Fruit fly (Drosophila melanogaster) whole organism, embryonic: ENCODE results near the gene NimC3.

ENCODE experiments used
- Blimp-1 ChIP-seq: fragments of 200-800 bp; sonication (Bioruptor generic); optimal IDR thresholded peaks from 3 replicates; lab custom pipeline; 2018; ENCODE audit warnings: missing biosample characterization, missing genetic modification characterization, mild to moderate bottlenecking, moderate library complexity, missing genetic modification reagents
- CG10654 ChIP-seq: fragments of 200-800 bp; sonication (Bioruptor generic); optimal IDR thresholded peaks from 2 replicates; lab custom pipeline; 2016; ENCODE audit warnings: missing biosample characterization, missing genetic modification characterization
- CG11456 ChIP-seq: fragments of 200-800 bp; sonication (Bioruptor generic); IDR thresholded peaks from 3 replicates; pipeline ENCODE4 v1.3.6; 2022; ENCODE audit warnings: missing biosample characterization, missing genetic modification characterization
- CG12104 ChIP-seq: fragments of 200-800 bp; sonication (Bioruptor generic); optimal IDR thresholded peaks from 3 replicates; lab custom pipeline; 2016; ENCODE audit warnings: missing biosample characterization, missing genetic modification characterization
- CG13624 ChIP-seq: fragments of 200-800 bp; sonication (Bioruptor generic); optimal IDR thresholded peaks from 2 replicates; lab custom pipeline; 2016; ENCODE audit warnings: missing biosample characterization, missing genetic modification characterization
- CG16779 ChIP-seq: fragments of 200-800 bp; sonication (Bioruptor generic); IDR thresholded peaks from 2 replicates; pipeline ENCODE4 v1.3.6; 2022; ENCODE audit warnings: missing biosample characterization, missing genetic modification characterization
- CG18619 ChIP-seq: fragments of 200-800 bp; sonication (Bioruptor generic); optimal IDR thresholded peaks from 3 replicates; lab custom pipeline; 2017; ENCODE audit warnings: missing biosample characterization, mild to moderate bottlenecking, missing genetic modification characterization
- CG2889 ChIP-seq: fragments of 200-800 bp; sonication (Bioruptor generic); IDR thresholded peaks from 3 replicates; pipeline ENCODE4 v1.3.6; 2022; ENCODE audit warnings: missing biosample characterization, missing genetic modification characterization
- CG30020 ChIP-seq: fragments of 200-800 bp; optimal IDR thresholded peaks from 2 replicates; lab custom pipeline; 2019; ENCODE audit warnings: missing biosample characterization, mild to moderate bottlenecking, missing genetic modification characterization, moderate library complexity
- CG3065 ChIP-seq: fragments of 200-800 bp; sonication (Bioruptor generic); optimal IDR thresholded peaks from 2 replicates; lab custom pipeline; 2016; ENCODE audit warnings: missing biosample characterization, missing genetic modification characterization
- CG3407 ChIP-seq: fragments of 200-800 bp; sonication (Bioruptor generic); optimal IDR thresholded peaks from 2 replicates; lab custom pipeline; 2018; ENCODE audit warnings: missing biosample characterization, mild to moderate bottlenecking, missing genetic modification characterization
- CG4404 ChIP-seq: fragments of 200-800 bp; sonication (Bioruptor generic); IDR thresholded peaks from 2 replicates; pipeline ENCODE4 v1.3.6; 2022; ENCODE audit warnings: missing biosample characterization, missing genetic modification characterization
- CG4424 ChIP-seq: fragments of 200-800 bp; sonication (Bioruptor generic); optimal IDR thresholded peaks from 3 replicates; lab custom pipeline; 2016; ENCODE audit warnings: missing biosample characterization, missing genetic modification characterization
- CG5180 ChIP-seq: fragments of 200-800 bp; sonication (Bioruptor generic); optimal IDR thresholded peaks from 3 replicates; lab custom pipeline; 2017; ENCODE audit warnings: missing biosample characterization, missing genetic modification characterization, mild to moderate bottlenecking, moderate library complexity, missing genetic modification reagents
- CG7357 ChIP-seq: fragments of 200-800 bp; sonication (Bioruptor generic); IDR thresholded peaks from 3 replicates; pipeline ENCODE4 v1.3.6; 2022; ENCODE audit warnings: missing biosample characterization, missing genetic modification characterization
- CG7786 ChIP-seq: fragments of 200-800 bp; sonication (Bioruptor generic); optimal IDR thresholded peaks from 2 replicates; lab custom pipeline; 2016; ENCODE audit warnings: missing biosample characterization, missing genetic modification characterization
- CG7928 ChIP-seq: fragments of 200-800 bp; sonication (Bioruptor generic); optimal IDR thresholded peaks from 2 replicates; lab custom pipeline; 2017; ENCODE audit warnings: missing biosample characterization, mild to moderate bottlenecking, missing genetic modification characterization
- Dp ChIP-seq: fragments of 200-800 bp; sonication (Bioruptor generic); optimal IDR thresholded peaks from 2 replicates; lab custom pipeline; 2018; ENCODE audit warnings: missing biosample characterization, mild to moderate bottlenecking, missing genetic modification characterization, moderate library complexity
- Eip74EF ChIP-seq, 2 experiments: fragments of 200-800 bp in 1 of 2; fragments of >200 bp in 1 of 2; sonication (Bioruptor generic) in 1 of 2; optimal IDR thresholded peaks; 2 replicates each; lab custom pipeline; 2017 to 2019; ENCODE audit warnings: missing biosample characterization in 2 of 2, missing genetic modification characterization in 2 of 2, mild to moderate bottlenecking in 1 of 2, moderate library complexity in 1 of 2
- Ets65A ChIP-seq: fragments of 200-800 bp; sonication (Bioruptor generic); peaks from one replicate; lab custom pipeline; 2016; ENCODE audit warnings: missing biosample characterization, missing genetic modification characterization
- H15 ChIP-seq: fragments of 200-800 bp; sonication (Bioruptor generic); IDR thresholded peaks from 3 replicates; pipeline ENCODE4 v1.3.6; 2022; ENCODE audit warnings: missing biosample characterization, missing genetic modification characterization
- HLH4C ChIP-seq: fragments of 200-800 bp; sonication (Bioruptor generic); IDR thresholded peaks from 3 replicates; pipeline ENCODE4 v1.3.6; 2022; ENCODE audit warnings: missing biosample characterization, missing genetic modification characterization; ENCODE audit not compliant: partially characterized antibody
- Hey ChIP-seq: fragments of 200-800 bp; sonication (Bioruptor generic); optimal IDR thresholded peaks from 3 replicates; lab custom pipeline; 2018; ENCODE audit warnings: missing biosample characterization, mild to moderate bottlenecking, missing genetic modification characterization
- Hmr ChIP-seq: fragments of 200-800 bp; sonication (Bioruptor generic); optimal IDR thresholded peaks from 3 replicates; lab custom pipeline; 2017; ENCODE audit warnings: mild to moderate bottlenecking, missing biosample characterization, missing genetic modification reagents, missing genetic modification characterization
- Hmx ChIP-seq: fragments of 200-800 bp; sonication (Bioruptor generic); optimal IDR thresholded peaks from 2 replicates; lab custom pipeline; 2016; ENCODE audit warnings: missing biosample characterization, missing genetic modification characterization
- Hr3 ChIP-seq: fragments of 200-800 bp; sonication (Bioruptor generic); optimal IDR thresholded peaks from 3 replicates; lab custom pipeline; 2016; ENCODE audit warnings: missing biosample characterization, missing genetic modification characterization
- Lhr ChIP-seq: fragments of 200-800 bp; sonication (Bioruptor generic); optimal IDR thresholded peaks from 3 replicates; lab custom pipeline; 2017; ENCODE audit warnings: mild to moderate bottlenecking, missing biosample characterization, missing genetic modification reagents, missing genetic modification characterization
- Oli ChIP-seq: fragments of 200-800 bp; sonication (Bioruptor generic); optimal IDR thresholded peaks from 2 replicates; lab custom pipeline; 2018; ENCODE audit warnings: missing biosample characterization, mild to moderate bottlenecking, missing genetic modification characterization, moderate library complexity
- Six4 ChIP-seq: fragments of 200-800 bp; sonication (Bioruptor generic); optimal IDR thresholded peaks from 2 replicates; lab custom pipeline; 2016; ENCODE audit warnings: missing biosample characterization, missing genetic modification characterization
- Sry-δ ChIP-seq: fragments of 200-800 bp; sonication (Bioruptor generic); optimal IDR thresholded peaks from 2 replicates; lab custom pipeline; 2016; ENCODE audit warnings: missing biosample characterization, missing genetic modification characterization
- Stat92E ChIP-seq, 3 experiments: fragments of >200 bp in 2 of 3; fragments of 200-800 bp in 1 of 3; sonication (Bioruptor generic) in 1 of 3; optimal IDR thresholded peaks; 2 replicates each; lab custom pipeline; 2017 to 2019; ENCODE audit warnings: missing biosample characterization in 3 of 3, missing genetic modification characterization in 3 of 3, mild to moderate bottlenecking in 1 of 3, moderate library complexity in 1 of 3
- Xbp1 ChIP-seq: fragments of 200-800 bp; sonication (Bioruptor generic); optimal IDR thresholded peaks from 3 replicates; lab custom pipeline; 2016; ENCODE audit warnings: missing biosample characterization, mild to moderate bottlenecking, missing genetic modification characterization
- bsh ChIP-seq, 2 experiments: fragments of 200-800 bp; sonication (Bioruptor generic); optimal IDR thresholded peaks; 2 replicates each; lab custom pipeline; 2017 to 2018; ENCODE audit warnings: mild to moderate bottlenecking in 2 of 2, missing biosample characterization in 2 of 2, missing genetic modification characterization in 2 of 2, moderate library complexity in 1 of 2
- da ChIP-seq: fragments of 200-800 bp; sonication (Bioruptor generic); optimal IDR thresholded peaks from 2 replicates; lab custom pipeline; 2016; ENCODE audit warnings: missing biosample characterization, missing genetic modification characterization
- dati ChIP-seq: fragments of 200-800 bp; sonication (Bioruptor generic); IDR thresholded peaks from 2 replicates; pipeline ENCODE4 v1.3.6; 2022; ENCODE audit warnings: missing biosample characterization, missing genetic modification characterization
- disco-r ChIP-seq: fragments of 200-800 bp; sonication (Bioruptor generic); optimal IDR thresholded peaks from 2 replicates; lab custom pipeline; 2016; ENCODE audit warnings: missing biosample characterization, missing genetic modification characterization
- esg ChIP-seq: fragments of 200-800 bp; sonication (Bioruptor generic); conservative IDR thresholded peaks from 2 replicates; pipeline ENCODE4 v1.3.6; 2022; ENCODE audit warnings: missing biosample characterization, missing genetic modification characterization
- fru ChIP-seq: fragments of >200 bp; optimal IDR thresholded peaks from 2 replicates; lab custom pipeline; 2017
- gcm ChIP-seq: fragments of 200-800 bp; sonication (Bioruptor generic); optimal IDR thresholded peaks from 2 replicates; lab custom pipeline; 2019; ENCODE audit warnings: missing biosample characterization, mild to moderate bottlenecking, missing genetic modification characterization, moderate library complexity
- gfzf ChIP-seq: fragments of 200-800 bp; sonication (Bioruptor generic); optimal IDR thresholded peaks from 2 replicates; lab custom pipeline; 2016; ENCODE audit warnings: missing biosample characterization, mild to moderate bottlenecking, missing genetic modification characterization, moderate library complexity
- hth ChIP-seq: fragments of >200 bp; optimal IDR thresholded peaks from 2 replicates; lab custom pipeline; 2017; ENCODE audit warnings: inconsistent platforms
- jigr1 ChIP-seq: fragments of 200-800 bp; sonication (Bioruptor generic); IDR thresholded peaks from 3 replicates; pipeline ENCODE4 v1.3.6; 2022; ENCODE audit warnings: missing biosample characterization, missing genetic modification characterization
- jing ChIP-seq: fragments of 200-800 bp; sonication (Bioruptor generic); optimal IDR thresholded peaks from 2 replicates; lab custom pipeline; 2018; ENCODE audit warnings: missing biosample characterization, mild to moderate bottlenecking, missing genetic modification characterization
- luna ChIP-seq: fragments of 200-800 bp; sonication (Bioruptor generic); optimal IDR thresholded peaks from 2 replicates; lab custom pipeline; 2016; ENCODE audit warnings: missing biosample characterization, missing genetic modification characterization
- mam ChIP-seq: fragments of 200-800 bp; sonication (Bioruptor generic); optimal IDR thresholded peaks from 3 replicates; lab custom pipeline; 2016; ENCODE audit warnings: missing biosample characterization, missing genetic modification characterization
- sens-2 ChIP-seq: fragments of 200-800 bp; sonication (Bioruptor generic); IDR thresholded peaks from 2 replicates; pipeline ENCODE4 v1.3.6; 2022; ENCODE audit warnings: missing biosample characterization, missing genetic modification characterization
- sna ChIP-seq: fragments of 200-800 bp; sonication (Bioruptor generic); IDR thresholded peaks from 2 replicates; pipeline ENCODE4 v1.3.6; 2022; ENCODE audit warnings: missing biosample characterization, missing genetic modification characterization; ENCODE audit not compliant: partially characterized antibody
- sqz ChIP-seq: fragments of 200-800 bp; sonication (Bioruptor generic); optimal IDR thresholded peaks from 3 replicates; lab custom pipeline; 2018; ENCODE audit warnings: missing biosample characterization, mild to moderate bottlenecking, missing genetic modification characterization
- tin ChIP-seq: fragments of 200-800 bp; sonication (Bioruptor generic); optimal IDR thresholded peaks from 3 replicates; lab custom pipeline; 2016; ENCODE audit warnings: missing biosample characterization, missing genetic modification characterization
- wor ChIP-seq: fragments of 200-800 bp; sonication (Bioruptor generic); IDR thresholded peaks from 2 replicates; pipeline ENCODE4 v1.3.6; 2022; ENCODE audit warnings: missing biosample characterization, missing genetic modification characterization
- zen2 ChIP-seq: fragments of 200-800 bp; sonication (Bioruptor generic); IDR thresholded peaks from 3 replicates; pipeline ENCODE4 v1.3.6; 2022; ENCODE audit warnings: missing biosample characterization, missing genetic modification characterization; ENCODE audit not compliant: partially characterized antibody

Gene NimC3

dm6 chr2L:14047170-14047632 is 27.2 kb upstream of the NimC3 start, which contains the start of gene NimC4 (continued):
- TF ChIP-seq zen2 (GFP tag; lab: Robert Waterston, UW) (no peak), CG7928 (GFP tag; lab: Kevin White, UChicago) (no peak), CG5180 (GFP tag; lab: Kevin White, UChicago) (no peak), CG4404 (GFP tag; lab: Robert Waterston, UW) (peak; percentile 99), Stat92E (GFP tag; optimal IDR thresholded peaks at IDR 0.05; lab: Kevin White, UChicago) (peak in 1 of 3 experiments; percentile 80), Sry-δ (no peak), gfzf (GFP tag; lab: Kevin White, UChicago) (no peak), CG2889 (0 out of 3 replicates have a peak, but pooled peaks have one; percentile 27), CG7786 (GFP tag; lab: Kevin White, UChicago) (peak; percentile 73), wor (GFP tag; lab: Robert Waterston, UW) (peak; percentile 39; the same call in 1 of the 2 replicates), gcm (GFP tag; lab: Kevin White, UChicago) (peak; percentile 87), disco-r (GFP tag; lab: Kevin White, UChicago) (peak; percentile 59), sqz (GFP tag; lab: Kevin White, UChicago) (peak; percentile 57), CG18619 (peak; percentile 54), CG3065 (GFP tag; lab: Kevin White, UChicago) (peak; percentile 51), hth (lab: Kevin White, UChicago) (no peak), tin (peak; percentile 85), Xbp1 (peak; percentile 78), Blimp-1 (GFP tag; lab: Kevin White, UChicago) (peak; percentile 54), jing (peak; percentile 51), CG13624 (GFP tag; lab: Kevin White, UChicago) (peak; percentile 32), Hmr (GFP tag; lab: Kevin White, UChicago) (no peak), luna (GFP tag; lab: Kevin White, UChicago) (no peak), Oli (tag; lab: Kevin White, UChicago) (peak; percentile 60), Hmx (GFP tag; lab: Kevin White, UChicago) (no peak), da (GFP tag; lab: Kevin White, UChicago) (peak; percentile 36), CG16779 (GFP tag; lab: Robert Waterston, UW) (no peak), HLH4C (no peak), Hey (tag; lab: Kevin White, UChicago) (no peak), bsh (GFP tag; optimal IDR thresholded peaks at IDR 0.05; lab: Kevin White, UChicago) (peak in 1 of 2 experiments; percentile 81), Hr3 (peak; percentile 69), sna (GFP tag; lab: Robert Waterston, UW) (no peak), CG30020 (tag; lab: Kevin White, UChicago) (no peak), CG4424 (peak; percentile 84), esg (GFP tag; lab: Robert Waterston, UW) (0 out of 2 replicates have a peak, but pooled peaks have one; percentile 11), Dp (GFP tag; lab: Kevin White, UChicago) (no peak), fru (lab: Kevin White, UChicago) (no peak), jigr1 (GFP tag; lab: Robert Waterston, UW) (no peak), CG3407 (GFP tag; lab: Kevin White, UChicago) (peak; percentile 71), dati (peak; percentile 58; the same call in 1 of the 2 replicates), Six4 (GFP tag; lab: Kevin White, UChicago) (peak; percentile 65), Eip74EF (GFP tag; optimal IDR thresholded peaks at IDR 0.05; lab: Kevin White, UChicago) (no peak), CG12104 (GFP tag; lab: Kevin White, UChicago) (peak; percentile 58), Ets65A (GFP tag; lab: Kevin White, UChicago) (peak; percentile 94), H15 (GFP tag; lab: Robert Waterston, UW) (0 out of 3 replicates have a peak, but pooled peaks have one; percentile 46), mam (GFP tag; lab: Kevin White, UChicago) (peak; percentile 55), CG10654 (GFP tag; lab: Kevin White, UChicago) (peak; percentile 59), CG11456 (no peak), Lhr (GFP tag; lab: Kevin White, UChicago) (peak; percentile 66), sens-2 (GFP tag; lab: Robert Waterston, UW) (peak; percentile 85), CG7357 (GFP tag; lab: Robert Waterston, UW) (peak; percentile 57; the same call in 1 of the 3 replicates)
